Fruit fly (Drosophila melanogaster) S2 (cell line): ENCODE data around the gene Or98b.

Experiments used
- CG8478 ChIP-seq: fragments of >200 bp; optimal IDR thresholded peaks from 2 replicates; lab custom pipeline; 2018
- CTCF ChIP-seq, 2 experiments: fragments of >200 bp; optimal IDR thresholded peaks; 2 replicates each; lab custom pipeline; 2018

dm6 chr3R:28305959-28306358, 46.1 kb upstream of the Or98b start:
- no peak for TF ChIP-seq CTCF (optimal IDR thresholded peaks at IDR 0.05; lab: Kevin White, UChicago)
- TF ChIP-seq CG8478 (lab: Kevin White, UChicago), result no peak
